Fruit fly (Drosophila melanogaster) Kc167 (cell line): ENCODE data around the gene CG32988.

ENCODE experiments used
- Myc ChIP-seq: fragments of >200 bp; optimal IDR thresholded peaks from 2 replicates; lab custom pipeline; 2017; ENCODE audit warnings: missing external identifiers
- Sin3A ChIP-seq: fragments of >200 bp; optimal IDR thresholded peaks from 2 replicates; lab custom pipeline; 2018; ENCODE audit warnings: missing external identifiers
- h ChIP-seq: fragments of >200 bp; optimal IDR thresholded peaks from 3 replicates; lab custom pipeline; 2018; ENCODE audit warnings: missing external identifiers
- insv ChIP-seq: fragments of >200 bp; optimal IDR thresholded peaks from 3 replicates; lab custom pipeline; 2018; ENCODE audit warnings: missing external identifiers
- psq ChIP-seq: fragments of >200 bp; optimal IDR thresholded peaks from 2 replicates; lab custom pipeline; 2017; ENCODE audit warnings: missing external identifiers
- ttk ChIP-seq: sonication (Bioruptor generic); optimal IDR thresholded peaks from 2 replicates; lab custom pipeline; 2017; ENCODE audit warnings: missing external identifiers

CG32988 gene

DNA sequence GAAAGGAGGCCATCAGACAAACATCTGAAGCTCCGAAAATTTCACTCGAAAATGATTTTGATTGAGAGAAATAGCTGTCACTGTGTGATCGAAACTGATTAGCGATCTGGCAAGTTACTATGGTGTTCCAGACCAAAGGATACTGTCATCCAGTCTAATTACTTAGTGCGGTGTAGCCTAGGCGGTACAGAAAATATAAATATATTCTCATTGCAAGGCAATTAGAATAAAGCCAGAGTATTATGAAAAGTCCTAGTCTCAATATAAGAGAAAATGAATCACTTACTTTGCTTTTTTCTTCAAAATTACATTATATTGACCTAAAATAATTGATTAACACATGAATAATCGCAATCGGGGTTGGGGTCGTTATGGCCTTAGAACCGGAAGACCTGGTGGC, at the start of gene CG32988:
Gene CG32988, plus strand, starts transcription at position 301 of the 400 bp plus-strand sequence.
- TF ChIP-seq h (lab: Kevin White, UChicago), result no peak
- TF ChIP-seq psq (lab: Kevin White, UChicago), result no peak
- no peak for TF ChIP-seq Sin3A
- TF ChIP-seq ttk (lab: Kevin White, UChicago), result no peak
- TF ChIP-seq insv (lab: Kevin White, UChicago), result no peak
- no peak for TF ChIP-seq Myc (lab: Kevin White, UChicago)

DNA sequence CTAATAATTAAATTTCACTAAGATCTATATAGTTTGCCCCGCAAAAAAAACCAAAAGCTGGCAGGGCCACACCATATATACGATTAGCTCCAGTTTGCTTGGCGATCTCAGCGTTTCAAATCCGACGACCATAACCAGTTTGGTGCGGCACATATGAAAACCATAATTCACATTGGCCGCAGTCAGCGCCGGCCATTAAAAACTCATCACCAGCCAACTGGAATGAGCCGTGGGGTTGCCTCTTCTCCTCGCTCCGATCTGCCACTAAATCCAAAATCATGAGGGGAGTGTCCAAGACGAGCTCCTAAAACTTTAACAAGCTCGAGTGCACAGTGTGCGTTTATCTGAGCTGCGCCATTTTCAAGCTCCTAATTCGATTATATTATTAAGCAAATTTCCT, 47.3 kb upstream of the CG32988 start:
- TF ChIP-seq ttk (lab: Kevin White, UChicago) (no peak), psq (lab: Kevin White, UChicago) (no peak), Myc (lab: Kevin White, UChicago) (no peak), insv (lab: Kevin White, UChicago) (no peak), Sin3A (no peak), h (lab: Kevin White, UChicago) (no peak)

- TF ChIP-seq Sin3A (no peak), insv (lab: Kevin White, UChicago) (no peak), Myc (lab: Kevin White, UChicago) (no peak), psq (lab: Kevin White, UChicago) (no peak), ttk (lab: Kevin White, UChicago) (no peak), h (lab: Kevin White, UChicago) (no peak)
These were observed 44.1 kb upstream of the CG32988 start for dm6 chr2L:8820539-8820938.

dm6 chr2L:8825222-8825869, 39.3 kb upstream of the CG32988 start, which contains the start of gene SoxN:
Gene SoxN, plus strand, starts transcription at chr2L:8825645.
- no peak for TF ChIP-seq insv (lab: Kevin White, UChicago)
- no peak for TF ChIP-seq h (lab: Kevin White, UChicago)
- no peak for TF ChIP-seq ttk (lab: Kevin White, UChicago)
- no peak for TF ChIP-seq Sin3A

dm6 chr2L:8828387-8828786, 36.3 kb upstream of the CG32988 start:
- no peak for TF ChIP-seq Sin3A
- TF ChIP-seq Myc (lab: Kevin White, UChicago), result no peak
- TF ChIP-seq insv (lab: Kevin White, UChicago), result no peak
- TF ChIP-seq ttk (lab: Kevin White, UChicago), result no peak
- TF ChIP-seq h (lab: Kevin White, UChicago), result no peak
- TF ChIP-seq psq (lab: Kevin White, UChicago), result no peak

DNA sequence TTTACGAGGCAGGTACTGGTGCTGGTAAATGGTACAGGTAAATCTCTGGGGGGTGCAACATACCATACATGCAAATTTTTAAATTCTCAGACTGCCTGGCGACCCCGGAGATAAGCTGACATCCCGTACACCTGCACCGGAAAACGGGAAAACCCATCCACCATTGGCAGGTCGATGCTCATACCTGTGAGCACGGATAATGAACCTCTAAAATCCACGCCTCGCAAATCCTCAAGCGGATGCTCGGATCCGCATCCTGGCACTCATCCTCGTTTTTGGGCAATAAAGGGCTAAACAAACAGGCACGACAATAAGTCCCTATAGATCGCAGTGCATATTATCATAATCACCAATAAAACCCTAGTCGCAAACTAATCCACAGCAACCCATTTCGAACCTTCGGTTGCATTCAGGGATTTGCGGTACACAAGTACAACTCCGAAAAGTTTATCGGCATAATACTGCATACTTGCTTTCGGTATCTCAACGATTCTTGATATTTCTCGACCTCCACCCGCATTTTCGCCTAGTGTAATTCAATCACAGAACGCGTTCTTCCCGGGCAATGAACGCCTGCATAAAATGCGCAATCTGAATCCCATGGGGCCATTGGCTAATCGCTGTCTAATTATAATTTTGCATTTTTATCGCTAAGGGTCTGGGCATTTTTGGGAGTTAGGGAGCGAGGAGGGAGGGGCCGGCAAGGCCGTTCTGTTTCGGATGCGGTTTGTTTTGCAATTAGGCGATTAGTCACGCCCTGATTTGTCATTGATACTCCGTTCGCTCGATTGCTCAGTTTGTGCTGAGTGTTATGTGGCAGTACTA, 32.1 kb upstream of the CG32988 start:
- TF ChIP-seq psq (lab: Kevin White, UChicago) (no peak), Myc (lab: Kevin White, UChicago) (no peak), h (lab: Kevin White, UChicago) (no peak), ttk (lab: Kevin White, UChicago) (no peak), insv (lab: Kevin White, UChicago) (no peak), Sin3A (no peak)

DNA sequence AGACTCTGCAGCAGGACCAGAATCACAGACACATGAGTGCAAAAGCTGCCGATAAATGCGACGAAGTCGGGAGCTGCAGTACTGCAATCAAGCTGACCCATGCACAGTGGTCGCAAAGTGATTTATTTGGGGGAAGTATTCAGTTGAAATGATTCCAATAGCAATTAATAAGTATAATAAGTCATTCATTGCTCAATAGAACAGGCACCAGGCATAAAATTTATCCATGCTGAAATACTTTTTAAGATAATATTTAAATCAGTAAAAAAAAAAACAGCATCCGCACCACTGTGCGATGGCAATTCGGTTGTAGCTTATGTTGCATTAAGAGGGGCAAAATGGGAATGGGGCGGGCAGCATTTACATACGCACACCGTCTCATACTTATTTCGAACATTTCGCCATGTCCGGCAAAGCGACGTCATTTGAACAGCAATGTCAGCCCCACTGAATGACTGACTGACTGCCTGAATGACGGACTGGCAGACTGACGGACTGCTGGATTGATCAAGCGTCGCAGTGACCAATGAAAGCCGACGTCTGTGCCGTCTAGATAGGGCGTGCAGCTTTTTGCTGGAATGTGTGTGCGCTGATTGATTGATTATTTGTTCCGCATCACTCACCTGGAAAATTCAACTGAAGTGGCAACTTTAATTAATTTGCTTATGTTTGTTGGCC, 29.7 kb upstream of the CG32988 start:
- TF ChIP-seq Sin3A (no peak), ttk (lab: Kevin White, UChicago) (no peak), h (lab: Kevin White, UChicago) (no peak), insv (lab: Kevin White, UChicago) (no peak), psq (lab: Kevin White, UChicago) (no peak), Myc (lab: Kevin White, UChicago) (no peak)

DNA sequence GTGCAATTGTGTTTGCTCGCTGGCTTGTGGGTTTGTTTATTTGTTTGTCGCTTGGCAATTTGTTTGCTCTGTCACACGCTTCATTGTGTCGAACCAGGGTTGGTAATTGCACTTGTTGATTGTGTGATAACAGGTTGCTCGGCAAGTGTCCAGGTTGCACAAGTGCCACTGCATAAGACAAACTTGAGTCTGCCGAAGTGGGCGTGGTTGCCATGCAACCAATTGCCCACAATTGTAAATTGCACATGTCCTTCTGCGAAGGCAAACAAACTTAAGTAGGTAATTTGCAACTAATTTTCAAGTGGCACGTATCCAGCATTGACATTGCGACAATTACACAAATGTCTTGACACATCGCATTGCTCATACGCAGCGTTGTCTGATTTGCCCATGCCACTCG, 25.5 kb upstream of the CG32988 start:
- TF ChIP-seq psq (lab: Kevin White, UChicago) (no peak), insv (lab: Kevin White, UChicago) (no peak), Sin3A (no peak), ttk (lab: Kevin White, UChicago) (no peak), h (lab: Kevin White, UChicago) (no peak), Myc (lab: Kevin White, UChicago) (no peak)

dm6 chr2L:8840717-8841116, 23.9 kb upstream of the CG32988 start:
- TF ChIP-seq Sin3A, result no peak
- TF ChIP-seq psq (lab: Kevin White, UChicago), result no peak
- TF ChIP-seq ttk (lab: Kevin White, UChicago), result no peak
- no peak for TF ChIP-seq Myc (lab: Kevin White, UChicago)
- TF ChIP-seq insv (lab: Kevin White, UChicago), result no peak
- no peak for TF ChIP-seq h (lab: Kevin White, UChicago)

- TF ChIP-seq Myc (lab: Kevin White, UChicago), result no peak
- TF ChIP-seq insv (lab: Kevin White, UChicago), result no peak
- TF ChIP-seq ttk (lab: Kevin White, UChicago), result no peak
- TF ChIP-seq h (lab: Kevin White, UChicago), result no peak
- TF ChIP-seq psq (lab: Kevin White, UChicago), result no peak
- TF ChIP-seq Sin3A, result no peak
These were observed 23.0 kb upstream of the CG32988 start for dm6 chr2L:8841490-8842261.

dm6 chr2L:8842262-8842561, 22.5 kb upstream of the CG32988 start:
- TF ChIP-seq insv (lab: Kevin White, UChicago) (no peak), Sin3A (no peak), Myc (lab: Kevin White, UChicago) (no peak), ttk (lab: Kevin White, UChicago) (no peak), h (lab: Kevin White, UChicago) (no peak), psq (lab: Kevin White, UChicago) (no peak)
